Fruit fly (Drosophila melanogaster) whole organism, embryonic: Measurements from ENCODE around the gene Arp10.

Experiments used
- Ada2b ChIP-seq: fragments of 200-800 bp; sonication (Bioruptor generic); IDR thresholded peaks from 2 replicates; pipeline ENCODE4 v1.3.6; 2022; ENCODE audit warnings: missing biosample characterization, missing genetic modification characterization
- Awh ChIP-seq: fragments of 200-800 bp; sonication (Bioruptor generic); IDR thresholded peaks from 2 replicates; pipeline ENCODE4, ENCODE4 v1.3.6; 2022; ENCODE audit warnings: missing biosample characterization, missing genetic modification characterization
- CG10209 ChIP-seq: fragments of 200-800 bp; sonication (Bioruptor generic); optimal IDR thresholded peaks from 3 replicates; lab custom pipeline; 2017; ENCODE audit warnings: missing biosample characterization, mild to moderate bottlenecking, missing genetic modification characterization, missing genetic modification reagents
- CG11504 ChIP-seq: fragments of 200-800 bp; sonication (Bioruptor generic); optimal IDR thresholded peaks from 3 replicates; lab custom pipeline; 2019; ENCODE audit warnings: missing biosample characterization, mild to moderate bottlenecking, missing genetic modification characterization, moderate library complexity
- CG12219 ChIP-seq: fragments of 200-800 bp; sonication (Bioruptor generic); optimal IDR thresholded peaks from 3 replicates; lab custom pipeline; 2018; ENCODE audit warnings: missing biosample characterization, mild to moderate bottlenecking, missing genetic modification characterization
- CG13424 ChIP-seq: fragments of 200-800 bp; sonication (Bioruptor generic); optimal IDR thresholded peaks from 2 replicates; lab custom pipeline; 2019; ENCODE audit warnings: missing biosample characterization, mild to moderate bottlenecking, missing genetic modification characterization, moderate library complexity
- CG15073 ChIP-seq: fragments of 200-800 bp; sonication (Bioruptor generic); optimal IDR thresholded peaks from 2 replicates; lab custom pipeline; 2016; ENCODE audit warnings: missing biosample characterization, missing genetic modification characterization
- CG16779 ChIP-seq: fragments of 200-800 bp; sonication (Bioruptor generic); IDR thresholded peaks from 2 replicates; pipeline ENCODE4 v1.3.6; 2022; ENCODE audit warnings: missing biosample characterization, missing genetic modification characterization
- CG17385 ChIP-seq: fragments of 200-800 bp; sonication (Bioruptor generic); optimal IDR thresholded peaks from 3 replicates; lab custom pipeline; 2018; ENCODE audit warnings: missing biosample characterization, mild to moderate bottlenecking, missing genetic modification characterization
- CG2875 ChIP-seq: fragments of 200-800 bp; sonication (Bioruptor generic); optimal IDR thresholded peaks from 2 replicates; lab custom pipeline; 2017; ENCODE audit warnings: missing biosample characterization, mild to moderate bottlenecking, missing genetic modification characterization, missing genetic modification reagents
- CG4854 ChIP-seq: fragments of 200-800 bp; sonication (Bioruptor generic); optimal IDR thresholded peaks from 2 replicates; lab custom pipeline; 2016; ENCODE audit warnings: missing biosample characterization, missing genetic modification characterization, inconsistent platforms
- CG5953 ChIP-seq: fragments of 200-800 bp; sonication (Bioruptor generic); IDR thresholded peaks from 2 replicates; pipeline ENCODE4 v1.3.6; 2022; ENCODE audit warnings: missing biosample characterization, missing genetic modification characterization
- CG6175 ChIP-seq: fragments of 200-800 bp; sonication (Bioruptor generic); IDR thresholded peaks from 3 replicates; pipeline ENCODE4 v1.3.6; 2022; ENCODE audit warnings: missing biosample characterization, missing genetic modification characterization
- CG6854 ChIP-seq: fragments of 200-800 bp; sonication (Bioruptor generic); optimal IDR thresholded peaks from 3 replicates; lab custom pipeline; 2017; ENCODE audit warnings: missing biosample characterization, mild to moderate bottlenecking, missing genetic modification characterization
- CG7987 ChIP-seq: fragments of 200-800 bp; sonication (Bioruptor generic); optimal IDR thresholded peaks from 2 replicates; lab custom pipeline; 2018; ENCODE audit warnings: missing biosample characterization, mild to moderate bottlenecking, missing genetic modification characterization, moderate library complexity
- CG9797 ChIP-seq: fragments of 200-800 bp; sonication (Bioruptor generic); optimal IDR thresholded peaks from 3 replicates; lab custom pipeline; 2018; ENCODE audit warnings: missing biosample characterization, mild to moderate bottlenecking, missing genetic modification characterization
- CG9817 ChIP-seq: fragments of 200-800 bp; sonication (Bioruptor generic); optimal IDR thresholded peaks from 2 replicates; lab custom pipeline; 2018; ENCODE audit warnings: missing biosample characterization, mild to moderate bottlenecking, missing genetic modification characterization, moderate library complexity
- CTCF ChIP-seq: fragments of 200-800 bp; sonication (Bioruptor generic); optimal IDR thresholded peaks from 2 replicates; lab custom pipeline; 2017; ENCODE audit warnings: missing biosample characterization, mild to moderate bottlenecking, missing genetic modification characterization, moderate library complexity
- Camta ChIP-seq: fragments of 200-800 bp; sonication (Bioruptor generic); optimal IDR thresholded peaks from 2 replicates; lab custom pipeline; 2016; ENCODE audit warnings: missing biosample characterization, missing genetic modification characterization
- Dip2 ChIP-seq: fragments of 200-800 bp; sonication (Bioruptor generic); IDR thresholded peaks from 2 replicates; pipeline ENCODE4 v1.3.6; 2022; ENCODE audit warnings: missing biosample characterization, missing genetic modification characterization
- E2f2 ChIP-seq: fragments of 200-800 bp; sonication (Bioruptor generic); IDR thresholded peaks from 2 replicates; pipeline ENCODE4 v1.3.6; 2022; ENCODE audit warnings: missing biosample characterization, missing genetic modification characterization
- GATAe ChIP-seq: fragments of 200-800 bp; sonication (Bioruptor generic); conservative IDR thresholded peaks from 2 replicates; pipeline ENCODE4 v1.3.6; 2022; ENCODE audit warnings: missing biosample characterization, missing genetic modification characterization
- H15 ChIP-seq: fragments of 200-800 bp; sonication (Bioruptor generic); IDR thresholded peaks from 3 replicates; pipeline ENCODE4 v1.3.6; 2022; ENCODE audit warnings: missing biosample characterization, missing genetic modification characterization
- HHEX ChIP-seq: fragments of 200-800 bp; sonication (Bioruptor generic); optimal IDR thresholded peaks from 3 replicates; lab custom pipeline; 2017; ENCODE audit warnings: missing biosample characterization, mild to moderate bottlenecking, missing genetic modification characterization, missing genetic modification reagents
- HLH4C ChIP-seq: fragments of 200-800 bp; sonication (Bioruptor generic); IDR thresholded peaks from 3 replicates; pipeline ENCODE4 v1.3.6; 2022; ENCODE audit warnings: missing biosample characterization, missing genetic modification characterization; ENCODE audit not compliant: partially characterized antibody
- HLH54F ChIP-seq: fragments of 200-800 bp; sonication (Bioruptor generic); optimal IDR thresholded peaks from 3 replicates; lab custom pipeline; 2016; ENCODE audit warnings: missing biosample characterization, missing genetic modification characterization
- Jarid2 ChIP-seq: fragments of 200-800 bp; sonication (Bioruptor generic); optimal IDR thresholded peaks from 3 replicates; lab custom pipeline; 2017; ENCODE audit warnings: mild to moderate bottlenecking, missing biosample characterization, missing genetic modification reagents, missing genetic modification characterization
- Myb ChIP-seq: fragments of 200-800 bp; sonication (Bioruptor generic); optimal IDR thresholded peaks from 2 replicates; lab custom pipeline; 2016; ENCODE audit warnings: missing biosample characterization, missing genetic modification characterization
- Nf-YC ChIP-seq: fragments of 200-800 bp; optimal IDR thresholded peaks from 3 replicates; lab custom pipeline; 2019; ENCODE audit warnings: missing biosample characterization, mild to moderate bottlenecking, missing genetic modification characterization, moderate library complexity
- Opbp ChIP-seq: fragments of 200-800 bp; sonication (Bioruptor generic); IDR thresholded peaks from 3 replicates; pipeline ENCODE4 v1.3.6; 2022; ENCODE audit warnings: missing biosample characterization, missing genetic modification characterization; ENCODE audit not compliant: partially characterized antibody
- Ptx1 ChIP-seq: fragments of 200-800 bp; sonication (Bioruptor generic); IDR thresholded peaks from 2 replicates; pipeline ENCODE4 v1.3.6; 2022; ENCODE audit warnings: missing biosample characterization, missing genetic modification characterization
- Ssrp ChIP-seq: fragments of 200-800 bp; sonication (Bioruptor generic); optimal IDR thresholded peaks from 2 replicates; lab custom pipeline; 2018; ENCODE audit warnings: missing biosample characterization, mild to moderate bottlenecking, missing genetic modification characterization, moderate library complexity
- abd-A ChIP-seq: fragments of 200-800 bp; sonication (Bioruptor generic); optimal IDR thresholded peaks from 3 replicates; lab custom pipeline; 2019; ENCODE audit warnings: missing biosample characterization, mild to moderate bottlenecking, missing genetic modification characterization, moderate library complexity
- bowl ChIP-seq: fragments of 200-800 bp; sonication (Bioruptor generic); IDR thresholded peaks from 2 replicates; pipeline ENCODE4 v1.3.6; 2022; ENCODE audit warnings: missing biosample characterization, missing genetic modification characterization
- da ChIP-seq: fragments of 200-800 bp; sonication (Bioruptor generic); optimal IDR thresholded peaks from 2 replicates; lab custom pipeline; 2016; ENCODE audit warnings: missing biosample characterization, missing genetic modification characterization
- dmrt11E ChIP-seq: fragments of 200-800 bp; sonication (Bioruptor generic); optimal IDR thresholded peaks from 3 replicates; lab custom pipeline; 2018; ENCODE audit warnings: missing biosample characterization, mild to moderate bottlenecking, missing genetic modification characterization, moderate library complexity
- fd3F ChIP-seq: fragments of 200-800 bp; sonication (Bioruptor generic); optimal IDR thresholded peaks from 2 replicates; lab custom pipeline; 2018; ENCODE audit warnings: missing biosample characterization, mild to moderate bottlenecking, missing genetic modification characterization, moderate library complexity
- fu2 ChIP-seq: fragments of 200-800 bp; sonication (Bioruptor generic); optimal IDR thresholded peaks from 2 replicates; lab custom pipeline; 2016; ENCODE audit warnings: missing biosample characterization, missing genetic modification characterization
- gro ChIP-seq: fragments of 200-800 bp; sonication (Bioruptor generic); optimal IDR thresholded peaks from 2 replicates; lab custom pipeline; 2016; ENCODE audit warnings: missing biosample characterization, missing genetic modification characterization
- kni ChIP-seq: fragments of 200-800 bp; sonication (Bioruptor generic); optimal IDR thresholded peaks from 3 replicates; lab custom pipeline; 2017; ENCODE audit warnings: mild to moderate bottlenecking, missing biosample characterization, missing genetic modification reagents, missing genetic modification characterization
- lmd ChIP-seq: fragments of 200-800 bp; sonication (Bioruptor generic); IDR thresholded peaks from 2 replicates; pipeline ENCODE4 v1.3.6; 2022; ENCODE audit warnings: missing biosample characterization, missing genetic modification characterization
- lov ChIP-seq, 2 experiments: fragments of 200-800 bp in 1 of 2; fragments of >200 bp in 1 of 2; sonication (Bioruptor generic) in 1 of 2; IDR thresholded peaks in 1 of 2; optimal IDR thresholded peaks in 1 of 2; 2 replicates in 1 of 2; 3 replicates in 1 of 2; pipeline versions ENCODE4 v1.3.6 to Lab custom; 2017 to 2022; ENCODE audit warnings: missing biosample characterization in 1 of 2, missing genetic modification characterization in 1 of 2
- nom ChIP-seq: fragments of 200-800 bp; sonication (Bioruptor generic); optimal IDR thresholded peaks from 2 replicates; lab custom pipeline; 2017; ENCODE audit warnings: missing biosample characterization, missing genetic modification characterization, mild to moderate bottlenecking, moderate library complexity, missing genetic modification reagents
- p53 ChIP-seq: fragments of 200-800 bp; sonication (Bioruptor generic); optimal IDR thresholded peaks from 2 replicates; lab custom pipeline; 2016; ENCODE audit warnings: missing biosample characterization, missing genetic modification characterization
- pfk ChIP-seq: fragments of 200-800 bp; sonication (Bioruptor generic); optimal IDR thresholded peaks from 2 replicates; lab custom pipeline; 2018; ENCODE audit warnings: missing biosample characterization, mild to moderate bottlenecking, missing genetic modification characterization, moderate library complexity
- pzg ChIP-seq: fragments of 200-800 bp; sonication (Bioruptor generic); optimal IDR thresholded peaks from 3 replicates; lab custom pipeline; 2018; ENCODE audit warnings: missing biosample characterization, mild to moderate bottlenecking, missing genetic modification characterization, moderate library complexity
- row ChIP-seq: fragments of 200-800 bp; sonication (Bioruptor generic); IDR thresholded peaks from 3 replicates; pipeline ENCODE4 v1.3.6; 2022; ENCODE audit warnings: missing biosample characterization, missing genetic modification characterization
- ssp ChIP-seq: fragments of 200-800 bp; sonication (Bioruptor generic); IDR thresholded peaks from 2 replicates; pipeline ENCODE4 v1.3.6; 2022; ENCODE audit warnings: missing biosample characterization, missing genetic modification characterization
- toy ChIP-seq: fragments of 200-800 bp; sonication (Bioruptor generic); IDR thresholded peaks from 2 replicates; pipeline ENCODE4 v1.3.6; 2022; ENCODE audit warnings: missing biosample characterization, missing genetic modification characterization
- wdn ChIP-seq: fragments of 200-800 bp; sonication (Bioruptor generic); IDR thresholded peaks from 2 replicates; pipeline ENCODE4 v1.3.6; 2022; ENCODE audit warnings: missing biosample characterization, missing genetic modification characterization

Arp10 gene

dm6 chrX:19642819-19643504, 3.0 kb downstream of the Arp10 start, which contains the start of the genes CG12237 and Sec61gamma (continued):
- TF ChIP-seq Opbp (GFP tag; lab: Robert Waterston, UW) (no peak; the same call in 2 of the 3 replicates), CG12219 (GFP tag; lab: Kevin White, UChicago) (no peak), CG9817 (tag; lab: Kevin White, UChicago) (peak; percentile 29), CG7987 (peak; percentile 64), CG9797 (GFP tag; lab: Kevin White, UChicago) (peak; percentile 31), CG4854 (GFP tag; lab: Kevin White, UChicago) (no peak), Ada2b (GFP tag; lab: Robert Waterston, UW) (no peak), CG10209 (GFP tag; lab: Kevin White, UChicago) (no peak), pzg (GFP tag; lab: Kevin White, UChicago) (peak; percentile 84), Nf-YC (peak; percentile 39), HLH54F (GFP tag; lab: Kevin White, UChicago) (no peak), Jarid2 (no peak), HLH4C (GFP tag; lab: Robert Waterston, UW) (no peak), dmrt11E (tag; lab: Kevin White, UChicago) (peak; percentile 6), Dip2 (GFP tag; lab: Robert Waterston, UW) (no peak), fd3F (GFP tag; lab: Kevin White, UChicago) (no peak), wdn (GFP tag; lab: Robert Waterston, UW) (no peak), Camta (no peak), CG16779 (GFP tag; lab: Robert Waterston, UW) (no peak), abd-A (tag; lab: Kevin White, UChicago) (no peak), CG2875 (GFP tag; lab: Kevin White, UChicago) (no peak), CG6854 (GFP tag; lab: Kevin White, UChicago) (no peak), CG11504 (tag; lab: Kevin White, UChicago) (no peak), CG17385 (GFP tag; lab: Kevin White, UChicago) (peak; percentile 9), nom (peak; percentile 72), E2f2 (GFP tag; lab: Robert Waterston, UW) (peak; percentile 33; the same call in 1 of the 2 replicates), CG5953 (GFP tag; lab: Robert Waterston, UW) (no peak), lmd (no peak; the same call in 1 of the 2 replicates), Ssrp (tag; lab: Kevin White, UChicago) (no peak), bowl (GFP tag; lab: Robert Waterston, UW) (no peak), GATAe (GFP tag; lab: Robert Waterston, UW) (no peak), CG15073 (no peak), Awh (GFP tag; lab: Robert Waterston, UW) (no peak), toy (no peak), ssp (GFP tag; lab: Robert Waterston, UW) (peak; percentile 30), CG6175 (0 out of 3 replicates have a peak, but pooled peaks have one; percentile 7), pfk (GFP tag; lab: Kevin White, UChicago) (peak; percentile 13), lov (optimal IDR thresholded peaks at IDR 0.05; lab: Kevin White, UChicago) (no peak), lov (GFP tag; IDR thresholded peaks at IDR 0.05; lab: Robert Waterston, UW) (no peak), kni (GFP tag; lab: Kevin White, UChicago) (no peak), CG13424 (tag; lab: Kevin White, UChicago) (no peak), p53 (GFP tag; lab: Kevin White, UChicago) (peak; percentile 44), CTCF (GFP tag; lab: Kevin White, UChicago) (no peak), row (peak; percentile 89), gro (GFP tag; lab: Kevin White, UChicago) (peak; percentile 26), HHEX (GFP tag; lab: Kevin White, UChicago) (peak; percentile 11), Ptx1 (GFP tag; lab: Robert Waterston, UW) (no peak), Myb (GFP tag; lab: Kevin White, UChicago) (peak; percentile 22), H15 (GFP tag; lab: Robert Waterston, UW) (no peak), fu2 (GFP tag; lab: Kevin White, UChicago) (no peak), da (GFP tag; lab: Kevin White, UChicago) (no peak)
